Fruit fly (Drosophila melanogaster): ENCODE data around the gene fwe.

- TF ChIP-seq CTCF (optimal IDR thresholded peaks at IDR 0.05): no peak
- TF ChIP-seq CG8478 (optimal IDR thresholded peaks at IDR 0.05): no peak
These were observed 44.6 kb downstream of the fwe start for dm6 chr3L:15771565-15771964.
